Worm (Caenorhabditis elegans): ENCODE measurements around the gene skr-17.

- TF ChIP-seq lin-11 (tag; optimal IDR thresholded peaks at IDR 0.05): no peak
- no peak for TF ChIP-seq rnt-1 (tag; optimal IDR thresholded peaks at IDR 0.05)
- no peak for TF ChIP-seq elt-2 (tag; optimal IDR thresholded peaks at IDR 0.05)
- TF ChIP-seq elt-4 (tag; optimal IDR thresholded peaks at IDR 0.05): no peak
- TF ChIP-seq madf-2 (tag; optimal IDR thresholded peaks at IDR 0.05): no peak
- TF ChIP-seq ceh-45 (GFP tag; IDR thresholded peaks at IDR 0.05): no peak
- TF ChIP-seq C38D4.7 (GFP tag; optimal IDR thresholded peaks at IDR 0.05): no peak
- no peak for TF ChIP-seq hlh-30 (tag; optimal IDR thresholded peaks at IDR 0.05; ENCODE audit: insufficient read depth)
- no peak for TF ChIP-seq ama-1 (optimal IDR thresholded peaks at IDR 0.05)
- no peak for TF ChIP-seq che-1 (tag; optimal IDR thresholded peaks at IDR 0.05)
- no peak for TF ChIP-seq pag-3 (tag; optimal IDR thresholded peaks at IDR 0.05; ENCODE audit: borderline replicate concordance)
- TF ChIP-seq pha-4 (tag; optimal IDR thresholded peaks at IDR 0.05): no peak
- TF ChIP-seq ceh-6 (GFP tag; optimal IDR thresholded peaks at IDR 0.05): no peak
Observed at ce11 chrII:7778273-7778672, 5.0 kb upstream of the skr-17 start.

Measured in whole organism, late embryonic.